Fruit fly (Drosophila melanogaster): ENCODE data around the gene CG42717.

The CG42717 gene

DNA sequence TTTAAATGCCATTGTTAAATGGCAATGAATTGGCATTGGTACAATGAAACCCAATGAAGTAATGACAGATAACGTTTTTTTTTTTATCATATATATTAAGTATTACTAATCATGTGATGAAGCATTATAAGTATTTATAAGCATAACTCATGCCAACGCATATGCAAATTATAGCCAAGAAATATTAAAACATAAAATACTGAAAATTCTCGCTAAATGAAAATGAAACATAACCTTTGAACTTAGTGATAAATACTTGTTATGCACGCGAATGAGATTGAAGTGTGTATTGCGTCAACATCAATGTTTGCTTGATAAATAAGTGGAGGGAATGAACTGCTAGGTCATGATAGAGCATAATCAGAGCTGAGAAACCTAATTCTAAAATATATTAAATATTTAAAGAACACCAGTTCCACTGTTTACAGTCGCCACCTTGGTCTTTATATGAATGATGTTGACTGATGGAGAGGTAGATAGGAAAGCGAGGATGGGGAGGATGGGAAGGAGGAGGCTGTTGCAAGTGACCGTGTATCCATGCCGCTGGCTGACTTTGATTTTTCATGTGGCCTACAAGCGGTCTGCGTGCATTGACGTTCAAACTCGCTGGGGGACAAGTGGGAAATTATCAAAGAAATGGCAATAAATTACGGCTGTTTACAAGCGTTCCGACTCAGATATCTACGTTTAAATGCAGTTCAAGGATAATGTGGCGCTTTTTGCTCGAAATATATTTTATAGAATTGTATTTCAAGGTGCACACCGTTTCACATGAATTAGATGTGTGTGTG lies 23.3 kb upstream of the CG42717 start (continued):
- TF ChIP-seq mam (GFP tag; optimal IDR thresholded peaks at IDR 0.05) (no peak), HmgZ (tag; optimal IDR thresholded peaks at IDR 0.05) (no peak), ind (GFP tag; optimal IDR thresholded peaks at IDR 0.05) (no peak), CG2889 (GFP tag; IDR thresholded peaks at IDR 0.05) (no peak), slp2 (GFP tag; optimal IDR thresholded peaks at IDR 0.05) (no peak), CG6272 (GFP tag; IDR thresholded peaks at IDR 0.05) (no peak), ken (GFP tag; IDR thresholded peaks at IDR 0.05) (no peak), H15 (GFP tag; IDR thresholded peaks at IDR 0.05) (no peak), CG1529 (GFP tag; optimal IDR thresholded peaks at IDR 0.05) (no peak), Hr78 (GFP tag; optimal IDR thresholded peaks at IDR 0.05) (peak in 1 of 2 experiments; percentile 71), Mrtf (GFP tag; IDR thresholded peaks at IDR 0.05) (no peak), CG15696 (tag; optimal IDR thresholded peaks at IDR 0.05) (peak; percentile 71), kay (GFP tag; optimal IDR thresholded peaks at IDR 0.05) (no peak), CG17186 (GFP tag; optimal IDR thresholded peaks at IDR 0.05) (no peak), wek (GFP tag; optimal IDR thresholded peaks at IDR 0.05) (no peak), lilli (GFP tag; optimal IDR thresholded peaks at IDR 0.05) (no peak), CG31441 (GFP tag; IDR thresholded peaks at IDR 0.05) (peak; percentile 26; the same call in 1 of the 2 replicates), Stat92E (GFP tag; optimal IDR thresholded peaks at IDR 0.05) (no peak), CG4282 (GFP tag; optimal IDR thresholded peaks at IDR 0.05) (no peak), CG30403 (GFP tag; optimal IDR thresholded peaks at IDR 0.05) (no peak), HLH4C (GFP tag; IDR thresholded peaks at IDR 0.05; ENCODE audit: partially characterized antibody) (no peak), CG4328 (GFP tag; optimal IDR thresholded peaks at IDR 0.05) (no peak), phol (tag; optimal IDR thresholded peaks at IDR 0.05) (no peak), CG17568 (GFP tag; optimal IDR thresholded peaks at IDR 0.05) (no peak), CG18011 (GFP tag; optimal IDR thresholded peaks at IDR 0.05) (no peak), hth (optimal IDR thresholded peaks at IDR 0.05) (no peak), CG1603 (tag; optimal IDR thresholded peaks at IDR 0.05) (peak; percentile 40), Sry-β (GFP tag; optimal IDR thresholded peaks at IDR 0.05) (peak; percentile 16), luna (GFP tag; optimal IDR thresholded peaks at IDR 0.05) (no peak), NfI (GFP tag; optimal IDR thresholded peaks at IDR 0.05) (no peak), tll (GFP tag; optimal IDR thresholded peaks at IDR 0.05) (no peak), ftz-f1 (GFP tag; optimal IDR thresholded peaks at IDR 0.05) (peak; percentile 74), CG16779 (GFP tag; IDR thresholded peaks at IDR 0.05) (no peak), CG11398 (GFP tag; optimal IDR thresholded peaks at IDR 0.05) (no peak), Blimp-1 (GFP tag; optimal IDR thresholded peaks at IDR 0.05) (peak; percentile 61), CG9609 (GFP tag; optimal IDR thresholded peaks at IDR 0.05) (no peak), pfk (GFP tag; optimal IDR thresholded peaks at IDR 0.05) (no peak), Fer1 (GFP tag; optimal IDR thresholded peaks at IDR 0.05) (no peak), CG8924 (tag; optimal IDR thresholded peaks at IDR 0.05) (no peak), ato (GFP tag; IDR thresholded peaks at IDR 0.05; ENCODE audit: partially characterized antibody) (no peak), CG32772 (GFP tag; IDR thresholded peaks at IDR 0.05) (no peak), lov (optimal IDR thresholded peaks at IDR 0.05) (no peak), lov (GFP tag; IDR thresholded peaks at IDR 0.05) (no peak), MESR4 (GFP tag; optimal IDR thresholded peaks at IDR 0.05) (no peak), CG4424 (GFP tag; optimal IDR thresholded peaks at IDR 0.05) (peak; percentile 11), CG18599 (GFP tag; optimal IDR thresholded peaks at IDR 0.05) (no peak), cato (GFP tag; optimal IDR thresholded peaks at IDR 0.05; ENCODE audit: borderline replicate concordance) (no peak), NC2α (GFP tag; optimal IDR thresholded peaks at IDR 0.05) (no peak), Hmx (GFP tag; optimal IDR thresholded peaks at IDR 0.05) (no peak)

Data from whole organism, embryonic.